Fruit fly (Drosophila melanogaster) whole organism: ENCODE data around the gene ebd1.

ENCODE experiments used
- pan ChIP-seq: fragments of >200 bp; optimal IDR thresholded peaks from 2 replicates; lab custom pipeline; 2017
- psq ChIP-seq: fragments of >200 bp; optimal IDR thresholded peaks from 2 replicates; lab custom pipeline; 2017

- no peak for TF ChIP-seq psq (lab: Kevin White, UChicago)
- TF ChIP-seq pan (lab: Kevin White, UChicago): no peak
These were observed 30.7 kb upstream of the ebd1 start for dm6 chr3L:716078-716477.
